Fruit fly (Drosophila melanogaster) Kc167 (cell line): ENCODE data around the gene CG13999.

Experiments used
- Myc ChIP-seq: fragments of >200 bp; optimal IDR thresholded peaks from 2 replicates; lab custom pipeline; 2017; ENCODE audit warnings: missing external identifiers
- Sin3A ChIP-seq: fragments of >200 bp; optimal IDR thresholded peaks from 2 replicates; lab custom pipeline; 2018; ENCODE audit warnings: missing external identifiers
- h ChIP-seq: fragments of >200 bp; optimal IDR thresholded peaks from 3 replicates; lab custom pipeline; 2018; ENCODE audit warnings: missing external identifiers
- insv ChIP-seq: fragments of >200 bp; optimal IDR thresholded peaks from 3 replicates; lab custom pipeline; 2018; ENCODE audit warnings: missing external identifiers
- psq ChIP-seq: fragments of >200 bp; optimal IDR thresholded peaks from 2 replicates; lab custom pipeline; 2017; ENCODE audit warnings: missing external identifiers
- ttk ChIP-seq: sonication (Bioruptor generic); optimal IDR thresholded peaks from 2 replicates; lab custom pipeline; 2017; ENCODE audit warnings: missing external identifiers

CG13999 gene

DNA sequence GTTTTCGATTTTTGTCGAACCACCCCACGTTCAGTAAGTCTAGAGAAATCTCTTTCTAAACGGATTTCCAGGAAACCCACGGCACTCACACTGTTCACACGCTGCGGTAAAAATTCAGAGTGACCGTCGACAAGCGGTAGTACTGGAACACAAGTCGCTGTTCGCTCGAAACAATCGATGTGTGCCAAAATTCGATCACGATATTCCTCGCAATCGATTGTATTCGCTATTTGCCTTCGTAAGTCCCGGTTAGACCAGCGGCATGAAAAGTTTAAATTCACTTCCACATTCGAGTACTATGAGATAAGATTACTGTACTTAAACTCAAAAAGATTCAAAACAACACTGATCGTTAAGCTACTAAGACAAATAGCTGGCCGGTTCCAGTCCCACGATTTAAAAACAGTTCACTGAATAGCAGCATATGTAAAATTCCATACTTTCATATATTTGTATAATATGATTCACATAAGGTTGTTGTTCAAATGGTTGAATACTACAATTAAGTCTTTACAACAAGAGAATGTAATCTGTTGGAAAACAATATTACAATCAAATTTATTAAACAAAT, 24.7 kb upstream of the CG13999 start, which contains the start of gene chic:
Gene chic, minus strand, starts transcription at position 157 of the 571 bp plus-strand sequence.
- TF ChIP-seq insv (lab: Kevin White, UChicago): no peak
- no peak for TF ChIP-seq Myc (lab: Kevin White, UChicago)

DNA sequence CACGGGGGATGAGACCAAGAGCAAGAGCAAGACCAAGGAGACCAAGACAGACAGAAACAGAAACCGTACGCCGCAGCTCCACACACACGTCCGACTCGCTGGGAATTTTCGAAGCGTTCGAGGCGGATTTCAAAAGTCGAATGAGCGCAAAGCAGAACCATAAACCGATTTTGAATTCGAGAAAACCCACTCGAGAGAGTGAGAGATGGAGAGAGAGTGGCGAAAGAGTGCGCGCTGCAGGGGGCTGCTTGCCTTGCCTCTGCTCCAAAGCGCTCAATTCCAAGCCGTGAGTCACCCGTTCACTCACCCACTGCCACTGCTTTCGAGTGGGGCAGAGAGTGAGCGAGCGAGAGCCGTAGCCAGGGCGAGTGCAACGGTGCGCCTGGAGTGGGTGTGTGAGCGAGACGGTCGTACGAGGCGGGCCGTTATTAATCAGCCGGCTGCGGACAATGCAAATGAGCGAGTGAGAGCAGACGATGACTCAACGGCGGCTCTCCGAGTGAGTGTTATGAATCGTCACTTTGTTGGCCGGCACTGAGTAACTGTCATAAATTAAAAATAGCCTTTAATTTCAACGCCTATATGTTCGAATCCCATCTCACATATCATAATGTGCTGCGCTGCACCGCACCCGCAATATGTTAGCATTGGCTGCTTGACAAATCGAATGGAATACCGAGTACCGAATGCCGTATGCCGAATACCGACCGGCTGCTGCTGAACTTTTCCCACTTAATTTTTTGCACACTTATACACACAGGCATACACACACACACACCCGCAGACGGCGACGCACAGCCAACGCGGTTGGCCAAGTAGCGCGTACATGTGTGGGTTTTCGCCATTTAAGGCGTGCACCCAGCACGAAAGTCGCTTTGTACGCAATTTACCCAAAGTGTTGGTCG, 23.9 kb upstream of the CG13999 start:
- no peak for TF ChIP-seq Myc (lab: Kevin White, UChicago)

DNA sequence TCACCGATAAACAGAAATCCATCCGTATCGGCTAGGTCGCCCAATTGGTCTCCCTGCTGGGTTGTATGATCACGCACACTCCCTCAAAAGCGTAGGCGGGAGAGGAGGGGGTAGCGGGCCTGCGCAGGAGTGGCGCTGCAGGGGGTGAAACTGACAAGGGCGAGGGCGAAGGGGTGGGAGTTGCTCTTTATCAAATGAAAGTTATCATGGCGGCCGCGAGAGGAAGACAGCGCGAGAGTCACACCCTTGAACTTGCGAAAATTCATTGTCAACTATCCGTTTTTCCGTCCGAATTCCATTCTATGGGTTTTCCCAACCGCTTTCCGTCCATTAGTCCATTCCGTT, 22.8 kb upstream of the CG13999 start:
- TF ChIP-seq insv (lab: Kevin White, UChicago) (no peak), h (no peak), Myc (lab: Kevin White, UChicago) (no peak), Sin3A (lab: Kevin White, UChicago) (no peak), ttk (lab: Kevin White, UChicago) (no peak), psq (lab: Kevin White, UChicago) (no peak)

DNA sequence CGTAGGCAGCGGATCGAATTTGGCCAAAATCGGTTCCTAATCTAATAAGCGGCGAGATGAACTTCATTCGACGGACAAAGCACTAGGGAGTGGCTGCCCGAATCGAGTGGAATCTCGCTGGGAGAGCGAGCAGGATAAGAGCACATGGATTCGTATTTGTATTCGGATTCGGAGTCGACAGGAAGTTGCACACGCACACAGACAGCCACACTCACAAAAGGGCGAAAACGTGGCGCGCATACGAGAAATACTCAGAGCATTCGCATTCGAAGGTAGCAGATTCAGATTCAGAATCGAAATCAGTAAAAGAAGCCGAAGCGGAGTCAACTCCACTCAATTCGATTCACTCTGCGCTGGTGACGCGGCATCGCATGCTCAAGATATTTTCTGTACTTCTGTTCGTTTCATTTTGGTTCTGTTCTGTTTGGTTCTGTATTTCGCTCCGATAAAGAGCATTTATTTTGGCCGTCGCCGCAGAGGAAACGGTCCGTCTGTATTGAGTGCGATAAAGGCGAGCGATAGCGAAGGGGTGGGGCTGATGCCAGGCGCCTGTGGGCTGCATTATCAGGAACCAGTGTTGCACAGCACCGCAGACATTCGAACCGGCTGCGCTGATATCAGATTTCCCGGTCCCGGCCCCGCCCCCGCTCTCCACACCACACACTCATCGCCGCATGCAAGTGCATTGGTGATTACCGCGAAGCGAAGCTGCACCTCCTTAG, 22.2 kb upstream of the CG13999 start:
- no peak for TF ChIP-seq insv (lab: Kevin White, UChicago)
- TF ChIP-seq h: no peak
- no peak for TF ChIP-seq Sin3A (lab: Kevin White, UChicago)
- TF ChIP-seq psq (lab: Kevin White, UChicago): no peak
- no peak for TF ChIP-seq Myc (lab: Kevin White, UChicago)
- TF ChIP-seq ttk (lab: Kevin White, UChicago): no peak

DNA sequence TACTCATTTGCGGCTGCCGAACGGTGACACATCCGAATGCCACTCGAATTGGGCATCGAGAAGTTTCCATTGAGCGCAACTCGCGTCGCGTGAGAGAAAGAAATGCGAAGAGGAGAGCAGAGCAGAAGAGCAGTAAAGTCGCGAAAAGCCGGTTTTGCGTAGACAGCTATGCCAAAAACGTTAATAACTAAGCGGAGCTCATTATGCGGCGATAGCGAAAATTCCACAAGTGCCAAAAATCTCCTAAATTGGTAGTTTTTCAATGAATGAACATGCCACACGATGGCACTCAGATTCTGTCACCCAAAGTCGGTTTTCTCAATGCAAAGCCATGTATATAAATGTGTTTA, 21.4 kb upstream of the CG13999 start:
- TF ChIP-seq h (no peak), insv (lab: Kevin White, UChicago) (no peak), Myc (lab: Kevin White, UChicago) (no peak), Sin3A (lab: Kevin White, UChicago) (no peak)

DNA sequence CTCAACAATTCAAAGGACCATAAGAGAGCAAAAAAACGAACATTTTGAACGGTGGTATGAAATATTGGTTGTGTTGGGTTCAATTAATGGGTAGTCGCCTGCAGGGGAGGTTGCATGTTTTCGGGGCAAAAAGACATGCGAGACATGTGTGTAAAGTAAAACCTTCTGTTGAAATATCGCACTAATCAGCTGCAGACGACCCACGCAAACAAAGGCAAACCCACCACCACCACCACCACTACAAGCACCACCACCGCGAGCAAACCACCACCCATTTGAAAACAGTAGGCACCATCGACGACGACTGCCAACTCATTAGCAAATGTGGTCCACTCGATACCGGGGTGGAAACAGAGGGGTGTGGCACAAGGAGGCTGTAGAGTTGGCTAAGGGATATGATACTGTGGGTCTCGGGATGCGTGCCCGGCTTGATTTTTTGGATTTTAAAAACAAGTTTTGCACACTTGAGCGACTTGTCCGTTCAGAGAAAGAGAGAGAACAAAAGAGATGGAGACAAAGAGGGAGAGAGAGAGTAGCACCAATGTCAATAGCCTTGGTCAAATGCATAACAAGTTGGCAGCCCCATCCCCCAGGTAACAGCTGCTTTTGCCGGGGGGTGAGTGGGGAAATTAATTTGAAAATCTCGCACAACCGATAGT, 20.9 kb upstream of the CG13999 start:
- TF ChIP-seq h: no peak
- TF ChIP-seq Sin3A (lab: Kevin White, UChicago): no peak
- TF ChIP-seq ttk (lab: Kevin White, UChicago): no peak

DNA sequence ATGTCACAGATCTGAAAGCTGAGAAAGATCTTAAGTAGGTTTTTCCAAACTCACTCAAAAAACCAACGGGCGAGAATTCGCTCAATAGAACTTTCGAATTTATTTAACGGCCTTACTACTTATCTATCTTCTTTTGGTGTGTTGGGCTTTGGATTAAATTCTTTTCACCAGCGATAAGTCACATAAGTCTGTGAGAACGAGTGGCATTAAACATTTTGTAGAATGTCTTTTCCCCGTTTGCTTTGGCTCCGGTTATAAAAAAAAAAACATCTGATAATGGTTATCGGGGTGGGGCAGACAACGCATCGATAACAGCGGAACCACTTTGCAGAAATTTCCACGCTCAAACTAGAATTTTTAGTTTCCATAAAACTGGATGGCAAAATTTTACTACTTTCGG, 19.3 kb upstream of the CG13999 start:
- no peak for TF ChIP-seq Sin3A (lab: Kevin White, UChicago)
- no peak for TF ChIP-seq ttk (lab: Kevin White, UChicago)
- no peak for TF ChIP-seq h
- no peak for TF ChIP-seq insv (lab: Kevin White, UChicago)
- no peak for TF ChIP-seq psq (lab: Kevin White, UChicago)
- no peak for TF ChIP-seq Myc (lab: Kevin White, UChicago)

DNA sequence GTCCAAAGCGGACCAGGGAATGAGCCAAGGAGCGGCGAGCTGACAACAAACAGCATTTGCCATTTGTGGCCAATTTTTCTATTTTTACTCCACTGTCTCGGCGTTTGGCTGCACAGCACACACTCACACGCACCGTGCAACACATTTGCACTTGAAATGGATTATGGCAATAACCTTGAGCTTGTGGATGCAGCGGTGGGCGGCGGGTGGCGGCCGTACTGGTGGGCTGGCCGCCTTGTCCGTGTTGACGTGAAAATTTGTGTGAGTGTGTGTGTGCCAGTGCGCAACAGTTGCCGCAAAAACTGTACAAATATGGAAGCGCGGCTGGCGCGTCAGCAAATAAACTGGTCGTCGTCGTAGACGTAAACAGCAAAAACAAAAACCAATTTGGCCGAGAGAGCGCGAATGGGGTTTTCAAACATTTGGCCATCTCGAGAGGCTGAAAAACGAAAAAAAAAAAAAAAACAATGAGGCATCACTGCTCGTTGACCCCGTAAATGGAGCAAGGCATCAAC, 18.8 kb upstream of the CG13999 start:
- no peak for TF ChIP-seq ttk (lab: Kevin White, UChicago)
- no peak for TF ChIP-seq Myc (lab: Kevin White, UChicago)
- TF ChIP-seq Sin3A (lab: Kevin White, UChicago): no peak
- TF ChIP-seq h: no peak
- TF ChIP-seq psq (lab: Kevin White, UChicago): no peak
- TF ChIP-seq insv (lab: Kevin White, UChicago): no peak

DNA sequence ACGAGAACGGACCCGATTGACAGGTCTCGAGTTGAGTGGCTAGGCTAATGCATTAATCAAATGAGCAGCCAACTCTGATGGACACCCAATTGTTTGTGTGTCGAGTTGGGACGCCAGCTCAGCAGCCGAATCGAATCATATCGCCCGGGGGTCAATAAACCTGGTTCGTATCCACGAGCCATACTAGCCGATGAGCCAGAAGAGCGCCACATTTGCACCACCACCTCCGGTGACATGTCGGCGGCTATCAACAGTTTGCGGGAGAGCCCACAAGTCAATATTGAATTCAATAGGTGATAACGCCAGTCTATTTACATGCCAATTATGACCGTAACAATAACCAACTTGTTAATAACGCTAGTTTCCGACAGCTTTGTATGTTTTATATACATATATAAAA, 17.9 kb upstream of the CG13999 start:
- TF ChIP-seq Sin3A (lab: Kevin White, UChicago): no peak
- no peak for TF ChIP-seq insv (lab: Kevin White, UChicago)
- no peak for TF ChIP-seq h
- TF ChIP-seq psq (lab: Kevin White, UChicago): no peak
- TF ChIP-seq Myc (lab: Kevin White, UChicago): no peak
- no peak for TF ChIP-seq ttk (lab: Kevin White, UChicago)

DNA sequence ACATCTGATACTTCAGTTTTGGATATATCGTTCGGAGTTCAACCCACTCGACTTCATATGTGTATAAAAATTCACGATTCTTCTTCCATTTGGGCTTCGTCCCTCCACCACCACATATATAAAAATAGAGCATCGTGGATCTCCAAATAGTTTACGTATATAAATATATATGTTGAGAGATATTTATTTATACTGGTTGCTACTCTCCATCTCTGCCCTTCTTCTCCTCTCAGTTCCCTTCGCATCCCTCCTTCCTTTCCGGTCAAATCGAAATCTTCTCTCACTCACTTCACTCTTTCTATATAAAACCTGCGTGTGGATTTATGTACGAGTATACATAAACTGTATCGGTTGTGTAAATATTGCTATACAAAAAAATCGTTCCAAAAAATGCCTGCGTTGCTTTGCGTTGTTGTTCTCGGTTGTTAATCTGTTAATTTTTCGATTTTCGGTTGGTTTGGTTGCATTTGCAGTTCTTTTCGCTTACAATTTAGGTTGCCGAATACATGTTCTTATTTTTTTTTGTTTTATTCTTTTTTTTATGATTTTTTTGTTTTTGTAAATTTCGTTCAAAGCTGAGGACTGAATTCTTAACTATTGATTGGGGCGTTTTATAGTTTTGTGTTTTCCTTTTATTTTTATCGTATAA, 16.4 kb upstream of the CG13999 start:
- TF ChIP-seq Sin3A (lab: Kevin White, UChicago) (no peak), Myc (lab: Kevin White, UChicago) (no peak), ttk (lab: Kevin White, UChicago) (no peak), h (no peak), psq (lab: Kevin White, UChicago) (no peak), insv (lab: Kevin White, UChicago) (no peak)

DNA sequence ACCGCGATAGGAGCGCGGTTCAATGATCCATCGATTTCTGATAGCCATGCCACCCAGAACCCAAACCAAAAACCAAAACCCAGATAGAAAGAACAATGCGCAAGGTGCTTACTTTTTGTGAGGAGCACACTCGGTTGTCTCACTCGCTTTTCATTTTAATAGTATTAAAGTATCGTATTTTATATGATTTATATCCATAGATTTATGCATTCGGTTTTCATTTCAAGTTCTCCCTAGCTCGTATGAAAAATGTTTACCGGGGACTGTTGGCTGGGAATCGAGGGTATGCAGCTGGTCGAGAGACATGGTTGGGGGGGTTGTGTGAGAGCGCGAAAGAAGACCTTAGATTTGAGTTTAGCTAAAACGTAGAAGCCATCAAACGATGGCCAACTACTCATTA, 15.7 kb upstream of the CG13999 start:
- TF ChIP-seq insv (lab: Kevin White, UChicago) (no peak), h (no peak), Myc (lab: Kevin White, UChicago) (no peak), ttk (lab: Kevin White, UChicago) (no peak), psq (lab: Kevin White, UChicago) (no peak), Sin3A (lab: Kevin White, UChicago) (no peak)
